Worm (Caenorhabditis elegans): Measurements from ENCODE around the gene T01B7.5.

T01B7.5 gene

ce11 chrII:8731736-8732229, 15.2 kb downstream of the T01B7.5 start:
- TF ChIP-seq elt-3 (tag; optimal IDR thresholded peaks at IDR 0.05) (no peak), zag-1 (tag; optimal IDR thresholded peaks at IDR 0.05) (no peak), snpc-4 (tag; optimal IDR thresholded peaks at IDR 0.05) (no peak), elt-1 (tag; optimal IDR thresholded peaks at IDR 0.05) (peak; percentile 37), nhr-43 (tag; optimal IDR thresholded peaks at IDR 0.05; ENCODE audit: poor library complexity, severe bottlenecking) (peak; percentile 53)

- TF ChIP-seq nhr-11 (tag; optimal IDR thresholded peaks at IDR 0.05) (no peak), nhr-43 (tag; optimal IDR thresholded peaks at IDR 0.05; ENCODE audit: poor library complexity, severe bottlenecking) (peak; percentile 68)
These were observed 15.9 kb downstream of the T01B7.5 start, which contains the start of gene rol-6 for ce11 chrII:8732339-8733100. rol-6 (plus strand) TSS chrII:8733050.

- TF ChIP-seq tbx-2 (tag; optimal IDR thresholded peaks at IDR 0.05) (no peak), fkh-10 (GFP tag; optimal IDR thresholded peaks at IDR 0.05) (no peak), snpc-4 (tag; optimal IDR thresholded peaks at IDR 0.05) (no peak), aly-2 (tag; optimal IDR thresholded peaks at IDR 0.05) (no peak), daf-12 (tag; optimal IDR thresholded peaks at IDR 0.05) (no peak), nhr-23 (tag; optimal IDR thresholded peaks at IDR 0.05) (no peak), nhr-25 (tag; optimal IDR thresholded peaks at IDR 0.05) (no peak)
These were observed 17.0 kb downstream of the T01B7.5 start for ce11 chrII:8733627-8734026.

ce11 chrII:8737456-8737855, 20.8 kb downstream of the T01B7.5 start, which contains the start of gene idpb-4:
idpb-4 (minus strand) TSS chrII:8737556.
- TF ChIP-seq ceh-28 (tag; optimal IDR thresholded peaks at IDR 0.05) (no peak), snpc-4 (tag; optimal IDR thresholded peaks at IDR 0.05) (no peak), ama-1 (optimal IDR thresholded peaks at IDR 0.05) (no peak), nhr-77 (tag; optimal IDR thresholded peaks at IDR 0.05) (no peak), ceh-9 (tag; optimal IDR thresholded peaks at IDR 0.05) (no peak), fkh-10 (GFP tag; optimal IDR thresholded peaks at IDR 0.05) (no peak), pqm-1 (tag; optimal IDR thresholded peaks at IDR 0.05) (no peak), fkh-2 (tag; optimal IDR thresholded peaks at IDR 0.05) (no peak), nfya-1 (tag; optimal IDR thresholded peaks at IDR 0.05; ENCODE audit: insufficient read depth) (no peak), ztf-11 (tag; optimal IDR thresholded peaks at IDR 0.05) (no peak)

DNA sequence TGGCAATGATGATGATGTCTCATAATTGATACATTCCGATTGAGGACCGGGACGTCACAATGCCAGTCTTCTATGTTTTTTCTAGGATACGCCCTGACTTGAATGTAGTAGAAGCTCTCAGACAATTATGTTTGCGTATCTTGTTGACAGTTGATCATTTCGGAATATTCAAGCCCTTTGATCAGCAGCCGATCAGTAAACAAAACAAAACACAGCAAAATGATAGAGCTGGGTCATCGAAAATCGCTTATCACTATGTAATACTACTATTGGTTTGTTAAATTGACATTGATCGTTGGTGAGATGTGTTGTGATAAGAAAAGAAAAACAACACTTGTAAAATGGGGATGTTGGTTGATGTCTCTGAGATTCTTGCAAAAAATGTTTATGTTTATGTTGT, 21.6 kb downstream of the T01B7.5 start:
- TF ChIP-seq elt-1 (tag; optimal IDR thresholded peaks at IDR 0.05) (no peak), elt-2 (tag; optimal IDR thresholded peaks at IDR 0.05) (peak; percentile 7), unc-39 (tag; optimal IDR thresholded peaks at IDR 0.05) (no peak), aly-2 (tag; optimal IDR thresholded peaks at IDR 0.05) (no peak)

- peak; percentile 80 for TF ChIP-seq pqm-1 (tag; optimal IDR thresholded peaks at IDR 0.05)
- TF ChIP-seq egl-5 (tag; optimal IDR thresholded peaks at IDR 0.05), result no peak
- no peak for TF ChIP-seq nhr-23 (tag; optimal IDR thresholded peaks at IDR 0.05)
- TF ChIP-seq elt-2 (tag; optimal IDR thresholded peaks at IDR 0.05), result peak; percentile 89
- no peak for TF ChIP-seq fkh-10 (GFP tag; optimal IDR thresholded peaks at IDR 0.05)
- no peak for TF ChIP-seq nhr-67 (tag; optimal IDR thresholded peaks at IDR 0.05)
- TF ChIP-seq mdl-1 (tag; optimal IDR thresholded peaks at IDR 0.05), result no peak
- TF ChIP-seq ceh-9 (tag; optimal IDR thresholded peaks at IDR 0.05), result no peak
- peak; percentile 52 for TF ChIP-seq pha-4 (tag; optimal IDR thresholded peaks at IDR 0.05)
- TF ChIP-seq jun-1 (tag; optimal IDR thresholded peaks at IDR 0.05), result peak; percentile 47
These were observed 22.3 kb downstream of the T01B7.5 start for ce11 chrII:8738955-8739354.

DNA sequence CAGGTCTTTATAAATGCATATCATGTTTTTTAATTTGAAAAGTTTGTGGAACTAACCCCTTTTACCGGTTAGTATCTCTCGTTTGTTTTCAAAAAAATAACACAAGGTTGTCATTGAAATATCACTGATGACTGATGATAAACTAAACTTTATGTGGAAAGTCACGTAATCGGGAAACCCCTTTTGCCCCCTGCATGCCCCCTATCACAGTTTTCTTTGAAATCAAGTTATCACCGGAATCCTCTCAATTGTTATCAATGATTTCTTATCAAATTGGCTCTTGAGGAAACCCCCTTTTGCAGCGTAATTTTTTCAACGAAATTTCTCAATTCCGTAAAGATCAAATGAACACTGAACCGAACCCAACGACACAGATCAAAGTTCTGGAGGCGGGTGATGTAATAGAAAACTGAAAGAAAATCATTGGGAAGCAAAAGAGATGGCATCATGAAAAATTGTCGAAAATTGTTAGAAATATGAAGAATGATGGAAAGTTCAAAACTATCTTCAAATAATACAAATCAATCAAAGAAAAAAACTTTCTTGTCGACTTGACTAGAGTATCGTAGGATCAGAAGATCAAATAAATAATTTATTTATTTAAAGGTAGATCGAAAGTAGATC, 23.8 kb downstream of the T01B7.5 start:
- no peak for TF ChIP-seq ztf-11 (tag; optimal IDR thresholded peaks at IDR 0.05)
- TF ChIP-seq snpc-4 (tag; optimal IDR thresholded peaks at IDR 0.05), result no peak
- no peak for TF ChIP-seq lin-39 (tag; optimal IDR thresholded peaks at IDR 0.05)
- no peak for TF ChIP-seq elt-1 (tag; optimal IDR thresholded peaks at IDR 0.05)
- peak; percentile 65 for TF ChIP-seq nhr-43 (tag; optimal IDR thresholded peaks at IDR 0.05; ENCODE audit: poor library complexity, severe bottlenecking)
- no peak for TF ChIP-seq lsy-12 (tag; optimal IDR thresholded peaks at IDR 0.05)
- TF ChIP-seq elt-2 (tag; optimal IDR thresholded peaks at IDR 0.05), result peak; percentile 95
- TF ChIP-seq nhr-28 (tag; optimal IDR thresholded peaks at IDR 0.05), result no peak
- no peak for TF ChIP-seq nhr-76 (tag; optimal IDR thresholded peaks at IDR 0.05)
- no peak for TF ChIP-seq nhr-11 (tag; optimal IDR thresholded peaks at IDR 0.05)
- TF ChIP-seq mml-1 (tag; optimal IDR thresholded peaks at IDR 0.05), result no peak
- no peak for TF ChIP-seq aly-2 (tag; optimal IDR thresholded peaks at IDR 0.05)
- peak; percentile 6 for TF ChIP-seq nhr-25 (tag; optimal IDR thresholded peaks at IDR 0.05)
- TF ChIP-seq egl-5 (tag; optimal IDR thresholded peaks at IDR 0.05), result no peak
- no peak for TF ChIP-seq tbx-2 (tag; optimal IDR thresholded peaks at IDR 0.05)
- TF ChIP-seq ceh-9 (tag; optimal IDR thresholded peaks at IDR 0.05), result no peak
- no peak for TF ChIP-seq skn-1 (tag; optimal IDR thresholded peaks at IDR 0.05)
- no peak for TF ChIP-seq fkh-10 (GFP tag; optimal IDR thresholded peaks at IDR 0.05)
- no peak for TF ChIP-seq ceh-82 (tag; optimal IDR thresholded peaks at IDR 0.05)
- TF ChIP-seq nhr-77 (tag; optimal IDR thresholded peaks at IDR 0.05), result no peak
- no peak for TF ChIP-seq nhr-12 (tag; optimal IDR thresholded peaks at IDR 0.05)
- TF ChIP-seq ztf-4 (tag; optimal IDR thresholded peaks at IDR 0.05), result no peak
- TF ChIP-seq nhr-23 (tag; optimal IDR thresholded peaks at IDR 0.05), result peak; percentile 51
- no peak for TF ChIP-seq ceh-28 (tag; optimal IDR thresholded peaks at IDR 0.05)
